Worm (Caenorhabditis elegans) whole organism, mixed stage, embryonic: ENCODE measurements around the gene Y62H9A.13.

ENCODE experiments used
- M03D4.4 ChIP-seq: sonication (generic microtip); optimal IDR thresholded peaks from 2 replicates; lab custom pipeline; 2017; ENCODE audit warnings: mild to moderate bottlenecking, missing genetic modification characterization, missing compliant biosample characterization
- bed-3 ChIP-seq: fragments of 200-800 bp; sonication (Bioruptor generic); optimal IDR thresholded peaks from 3 replicates; lab custom pipeline; 2018; ENCODE audit warnings: mild to moderate bottlenecking, missing genetic modification characterization, moderate library complexity, missing compliant biosample characterization
- blmp-1 ChIP-seq: fragments of 150-350 bp; optimal IDR thresholded peaks from 2 replicates; lab custom pipeline; 2014; ENCODE audit warnings: missing biosample characterization, missing genetic modification characterization
- ceh-39 ChIP-seq: fragments of 150-350 bp; optimal IDR thresholded peaks from 2 replicates; lab custom pipeline; 2014; ENCODE audit warnings: missing biosample characterization, missing genetic modification characterization
- ceh-43 ChIP-seq: fragments of 200-800 bp; sonication (Bioruptor generic); optimal IDR thresholded peaks from 2 replicates; lab custom pipeline; 2018; ENCODE audit warnings: mild to moderate bottlenecking, missing genetic modification characterization, moderate library complexity, missing compliant biosample characterization
- ceh-83 ChIP-seq: fragments of 200-800 bp; sonication (Bioruptor generic); optimal IDR thresholded peaks from 2 replicates; lab custom pipeline; 2018; ENCODE audit warnings: mild to moderate bottlenecking, missing genetic modification characterization, missing compliant biosample characterization
- ces-1 ChIP-seq: fragments of 150-350 bp; optimal IDR thresholded peaks from 2 replicates; lab custom pipeline; 2014; ENCODE audit warnings: missing biosample characterization, missing genetic modification reagents, missing genetic modification characterization
- cnd-1 ChIP-seq: fragments of 200-800 bp; sonication (Bioruptor generic); optimal IDR thresholded peaks from 2 replicates; lab custom pipeline; 2018; ENCODE audit warnings: mild to moderate bottlenecking, missing genetic modification characterization, missing compliant biosample characterization
- drap-1 ChIP-seq: fragments of 200-800 bp; sonication (Bioruptor generic); optimal IDR thresholded peaks from 3 replicates; lab custom pipeline; 2018; ENCODE audit warnings: mild to moderate bottlenecking, missing genetic modification characterization, missing compliant biosample characterization
- elt-1 ChIP-seq: sonication (generic microtip); optimal IDR thresholded peaks from 2 replicates; lab custom pipeline; 2017; ENCODE audit warnings: missing genetic modification characterization, mild to moderate bottlenecking, missing compliant biosample characterization, antibody characterized with exemption, moderate library complexity, borderline replicate concordance; ENCODE audit not compliant: insufficient read depth
- ham-2 ChIP-seq: fragments of 200-800 bp; sonication (Bioruptor generic); optimal IDR thresholded peaks from 2 replicates; lab custom pipeline; 2018; ENCODE audit warnings: mild to moderate bottlenecking, missing genetic modification characterization, missing compliant biosample characterization
- hlh-1 ChIP-seq: fragments of 150-350 bp; optimal IDR thresholded peaks from 2 replicates; lab custom pipeline; 2014; ENCODE audit warnings: missing biosample characterization, missing genetic modification reagents, missing genetic modification characterization
- lin-13 ChIP-seq: fragments of 150-350 bp; optimal IDR thresholded peaks from 2 replicates; lab custom pipeline; 2014; ENCODE audit warnings: missing biosample characterization, missing genetic modification characterization
- lin-32 ChIP-seq: fragments of 200-800 bp; sonication (Bioruptor generic); optimal IDR thresholded peaks from 2 replicates; lab custom pipeline; 2018; ENCODE audit warnings: mild to moderate bottlenecking, missing genetic modification characterization, missing compliant biosample characterization
- lsy-2 ChIP-seq: fragments of 150-350 bp; optimal IDR thresholded peaks from 2 replicates; lab custom pipeline; 2014; ENCODE audit warnings: missing biosample characterization, missing genetic modification characterization
- mab-5 ChIP-seq: fragments of 150-350 bp; optimal IDR thresholded peaks from 2 replicates; lab custom pipeline; 2014; ENCODE audit warnings: missing biosample characterization, missing genetic modification characterization
- mep-1 ChIP-seq: fragments of 150-350 bp; optimal IDR thresholded peaks from 2 replicates; lab custom pipeline; 2017; ENCODE audit warnings: missing biosample characterization, missing genetic modification reagents, missing genetic modification characterization, inconsistent platforms
- mls-2 ChIP-seq: sonication (generic microtip); optimal IDR thresholded peaks from 2 replicates; lab custom pipeline; 2016; ENCODE audit warnings: mild to moderate bottlenecking, missing genetic modification characterization, moderate library complexity, missing compliant biosample characterization
- nhr-12 ChIP-seq: fragments of 150-350 bp; optimal IDR thresholded peaks from 2 replicates; lab custom pipeline; 2014; ENCODE audit warnings: missing biosample characterization, missing genetic modification characterization
- nhr-237 ChIP-seq: fragments of 150-350 bp; optimal IDR thresholded peaks from 2 replicates; lab custom pipeline; 2014; ENCODE audit warnings: missing biosample characterization, missing genetic modification characterization
- nhr-28 ChIP-seq: fragments of 150-350 bp; optimal IDR thresholded peaks from 2 replicates; lab custom pipeline; 2014; ENCODE audit warnings: missing biosample characterization, missing genetic modification characterization
- pha-4 ChIP-seq: fragments of 150-350 bp; optimal IDR thresholded peaks from 2 replicates; lab custom pipeline; 2018; ENCODE audit warnings: missing biosample characterization, missing genetic modification reagents, missing genetic modification characterization
- sem-2 ChIP-seq: fragments of 200-800 bp; sonication (Bioruptor generic); optimal IDR thresholded peaks from 2 replicates; lab custom pipeline; 2018; ENCODE audit warnings: mild to moderate bottlenecking, missing genetic modification characterization, missing compliant biosample characterization
- snpc-4 ChIP-seq: fragments of 150-350 bp; optimal IDR thresholded peaks from 2 replicates; lab custom pipeline; 2014; ENCODE audit warnings: missing biosample characterization, missing genetic modification characterization
- sptf-1 ChIP-seq: sonication (generic microtip); optimal IDR thresholded peaks from 2 replicates; lab custom pipeline; 2017; ENCODE audit warnings: mild to moderate bottlenecking, missing genetic modification characterization, moderate library complexity, missing compliant biosample characterization
- tbx-8 ChIP-seq: fragments of 200-800 bp; sonication (Bioruptor generic); optimal IDR thresholded peaks from 2 replicates; lab custom pipeline; 2018; ENCODE audit warnings: mild to moderate bottlenecking, missing genetic modification characterization, moderate library complexity, missing compliant biosample characterization
- unc-39 ChIP-seq: fragments of 150-350 bp; optimal IDR thresholded peaks from 2 replicates; lab custom pipeline; 2014; ENCODE audit warnings: missing biosample characterization, missing genetic modification characterization
- unc-62 ChIP-seq: fragments of 150-350 bp; optimal IDR thresholded peaks from 2 replicates; lab custom pipeline; 2014; ENCODE audit warnings: missing biosample characterization, missing genetic modification reagents, missing genetic modification characterization
- zip-8 ChIP-seq: fragments of 150-350 bp; optimal IDR thresholded peaks from 2 replicates; lab custom pipeline; 2014; ENCODE audit warnings: missing biosample characterization, missing genetic modification characterization

Gene Y62H9A.13

DNA sequence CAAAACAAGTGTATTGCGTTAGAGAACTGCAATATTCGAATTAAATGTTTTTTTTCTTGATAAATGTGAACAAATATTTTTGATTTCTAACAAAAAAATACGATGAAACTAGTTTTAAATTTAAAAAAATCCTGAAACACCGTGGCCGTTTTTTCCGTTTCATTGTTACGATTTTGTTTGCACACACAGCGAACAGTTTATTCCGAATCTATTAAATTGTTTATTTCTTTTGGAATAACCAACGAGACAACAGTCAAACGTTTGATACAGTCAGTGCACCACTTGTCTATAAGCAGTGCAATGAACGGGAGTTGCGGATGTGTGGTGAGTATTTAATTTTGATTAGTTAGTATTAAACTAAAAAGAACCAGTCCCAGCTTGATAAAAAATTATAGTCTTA is at the start of gene Y62H9A.13:
Y62H9A.13 (plus strand) TSS at position 301 of the 400 bp plus-strand sequence.
- no peak for TF ChIP-seq hlh-1 (tag; lab: Kevin White, UChicago)
- no peak for TF ChIP-seq ceh-43 (GFP tag; lab: Kevin White, UChicago)
- no peak for TF ChIP-seq snpc-4 (tag; lab: Kevin White, UChicago)
- no peak for TF ChIP-seq lin-32 (GFP tag; lab: Kevin White, UChicago)
- TF ChIP-seq nhr-28 (tag; lab: Kevin White, UChicago): no peak
- TF ChIP-seq zip-8 (tag; lab: Kevin White, UChicago): no peak
- TF ChIP-seq M03D4.4: no peak
- no peak for TF ChIP-seq ham-2
- no peak for TF ChIP-seq tbx-8 (GFP tag; lab: Kevin White, UChicago)
- no peak for TF ChIP-seq cnd-1 (tag; lab: Kevin White, UChicago)

- TF ChIP-seq sptf-1 (tag; lab: Kevin White, UChicago) (no peak), mep-1 (tag; lab: Kevin White, UChicago) (no peak), lsy-2 (no peak), drap-1 (GFP tag; lab: Kevin White, UChicago) (no peak), ham-2 (no peak)
Measured at ce11 chrX:11869260-11869659, 47.5 kb upstream of the Y62H9A.13 start, which contains the start of gene dot-1.2. Gene dot-1.2, minus strand, starts transcription at chrX:11869360.

DNA sequence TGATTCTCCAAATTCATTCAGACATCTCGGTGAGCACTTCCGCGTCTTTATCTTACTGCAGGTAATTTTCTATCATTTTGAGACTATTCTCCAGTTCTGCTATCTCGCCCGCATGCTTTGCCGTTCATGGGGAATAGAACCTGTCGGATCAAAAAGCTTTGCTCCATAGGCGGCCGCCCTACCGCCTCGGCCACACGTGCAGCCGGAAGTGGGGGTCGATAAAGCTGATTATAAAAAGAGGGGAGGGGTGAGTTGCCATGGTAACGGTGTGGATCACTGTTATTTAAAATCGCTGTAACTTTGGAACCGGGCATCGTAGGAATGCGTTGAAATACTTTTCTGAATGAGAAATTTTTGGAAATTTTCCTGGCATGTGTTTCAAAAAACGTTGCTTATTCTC is 46.4 kb upstream of the Y62H9A.13 start:
- TF ChIP-seq unc-62 (GFP tag; lab: Kevin White, UChicago) (no peak), nhr-12 (no peak), mep-1 (tag; lab: Kevin White, UChicago) (no peak), ceh-39 (tag; lab: Kevin White, UChicago) (no peak), unc-39 (tag; lab: Kevin White, UChicago) (no peak), mls-2 (no peak), sem-2 (GFP tag; lab: Kevin White, UChicago) (no peak), ceh-43 (GFP tag; lab: Kevin White, UChicago) (no peak)

ce11 chrX:11872210-11872609 is 44.6 kb upstream of the Y62H9A.13 start:
- TF ChIP-seq tbx-8 (GFP tag; lab: Kevin White, UChicago) (no peak), ceh-83 (GFP tag; lab: Kevin White, UChicago) (peak; percentile 4)

DNA sequence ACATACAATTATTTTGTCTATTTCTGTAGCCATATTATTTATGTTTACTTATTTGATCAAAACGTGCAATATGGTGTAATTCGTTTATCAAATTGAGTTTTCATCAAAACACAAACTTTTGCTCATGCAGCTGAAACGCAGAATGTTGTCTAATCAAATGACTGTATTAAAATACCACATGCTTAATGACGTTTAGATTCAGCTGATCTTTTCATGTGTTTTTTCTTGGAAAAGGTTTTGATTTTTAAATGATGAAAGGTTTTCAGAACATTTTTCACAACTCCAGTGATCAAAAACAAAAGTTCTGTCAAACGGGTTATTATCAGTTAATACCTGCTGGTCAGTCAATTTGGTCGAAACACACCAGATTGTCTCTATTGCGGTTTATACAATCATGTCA is 41.5 kb upstream of the Y62H9A.13 start, which contains the start of gene Y62H9A.1:
Y62H9A.1 (plus strand) TSS at position 282 of the 400 bp plus-strand sequence.
- TF ChIP-seq elt-1: no peak
- TF ChIP-seq nhr-28 (tag; lab: Kevin White, UChicago): no peak
- TF ChIP-seq drap-1 (GFP tag; lab: Kevin White, UChicago): no peak
- TF ChIP-seq ces-1: no peak
- TF ChIP-seq ceh-83 (GFP tag; lab: Kevin White, UChicago): no peak
- TF ChIP-seq sem-2 (GFP tag; lab: Kevin White, UChicago): no peak
- no peak for TF ChIP-seq snpc-4 (tag; lab: Kevin White, UChicago)
- TF ChIP-seq mls-2: no peak
- no peak for TF ChIP-seq nhr-12
- TF ChIP-seq pha-4: no peak
- no peak for TF ChIP-seq mab-5 (tag; lab: Kevin White, UChicago)
- TF ChIP-seq M03D4.4: no peak
- TF ChIP-seq blmp-1 (tag; lab: Kevin White, UChicago): no peak
- no peak for TF ChIP-seq sptf-1 (tag; lab: Kevin White, UChicago)
- no peak for TF ChIP-seq unc-39 (tag; lab: Kevin White, UChicago)
- no peak for TF ChIP-seq nhr-237
- no peak for TF ChIP-seq lin-13
- no peak for TF ChIP-seq tbx-8 (GFP tag; lab: Kevin White, UChicago)
- no peak for TF ChIP-seq bed-3 (GFP tag; lab: Kevin White, UChicago)
- TF ChIP-seq ham-2: no peak

- no peak for TF ChIP-seq ham-2
- no peak for TF ChIP-seq ces-1
- TF ChIP-seq ceh-39 (tag; lab: Kevin White, UChicago): no peak
- no peak for TF ChIP-seq zip-8 (tag; lab: Kevin White, UChicago)
- no peak for TF ChIP-seq elt-1
- no peak for TF ChIP-seq hlh-1 (tag; lab: Kevin White, UChicago)
- TF ChIP-seq mab-5 (tag; lab: Kevin White, UChicago): no peak
- TF ChIP-seq, all 35 proteins: peak for 0
Measured at ce11 chrX:11878109-11878508, 38.7 kb upstream of the Y62H9A.13 start, which contains the start of gene Y62H9A.2. Gene Y62H9A.2, minus strand, starts transcription at chrX:11878209.
